Worm (Caenorhabditis elegans) whole organism, L4 larva: ENCODE data around the gene C25E10.11.

ENCODE experiments used
- mdl-1 ChIP-seq, 2 experiments: fragments of 150-350 bp in 1 of 2; sonication (generic microtip) in 1 of 2; optimal IDR thresholded peaks; 2 replicates each; lab custom pipeline; 2014 to 2017; ENCODE audit warnings: missing biosample characterization in 2 of 2, missing genetic modification characterization in 2 of 2
- mxl-3 ChIP-seq: fragments of 200-800 bp; sonication (Bioruptor generic); optimal IDR thresholded peaks from 2 replicates; lab custom pipeline; 2018; ENCODE audit warnings: mild to moderate bottlenecking, missing genetic modification characterization, missing compliant biosample characterization

DNA sequence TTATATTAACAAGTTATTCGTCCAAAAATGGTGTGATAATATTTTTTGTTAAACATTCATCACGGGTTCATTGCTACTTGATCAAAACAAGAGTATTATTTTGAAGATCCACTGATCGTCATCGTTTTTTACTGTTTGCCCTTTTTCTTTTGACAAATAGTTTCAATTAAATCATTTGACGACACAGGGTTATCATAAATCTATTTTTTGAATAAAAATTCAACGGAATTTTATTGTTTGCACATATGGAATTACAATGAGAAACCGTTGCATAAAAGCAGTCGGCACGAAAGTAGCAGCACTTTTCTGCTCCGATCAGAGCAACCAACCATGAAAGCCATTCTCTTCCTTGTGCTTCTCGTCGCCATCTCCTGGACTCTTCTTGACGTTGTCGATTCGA lies 9.2 kb upstream of the C25E10.11 start, which contains the start of gene fip-2:
- TF ChIP-seq mxl-3 (GFP tag; lab: Kevin White, UChicago) (no peak), mdl-1 (tag; optimal IDR thresholded peaks at IDR 0.05; lab: Kevin White, UChicago) (no peak)
